Fruit fly (Drosophila melanogaster) whole organism, embryonic: ENCODE results near the gene CG46430.

ENCODE experiments used
- Bgb ChIP-seq: fragments of 200-800 bp; sonication (Bioruptor generic); IDR thresholded peaks from 2 replicates; pipeline ENCODE4 v1.3.6; 2022; ENCODE audit warnings: missing biosample characterization, missing genetic modification characterization; ENCODE audit not compliant: partially characterized antibody
- CG10462 ChIP-seq: fragments of 200-800 bp; sonication (Bioruptor generic); optimal IDR thresholded peaks from 2 replicates; lab custom pipeline; 2016; ENCODE audit warnings: missing biosample characterization, missing genetic modification characterization
- CG10565 ChIP-seq: fragments of 200-800 bp; sonication (Bioruptor generic); optimal IDR thresholded peaks from 3 replicates; lab custom pipeline; 2016; ENCODE audit warnings: missing biosample characterization, mild to moderate bottlenecking, missing genetic modification characterization
- CG12659 ChIP-seq: fragments of 200-800 bp; sonication (Bioruptor generic); optimal IDR thresholded peaks from 3 replicates; lab custom pipeline; 2017; ENCODE audit warnings: mild to moderate bottlenecking, missing biosample characterization, missing genetic modification reagents, missing genetic modification characterization
- CG12769 ChIP-seq: fragments of 200-800 bp; sonication (Bioruptor generic); optimal IDR thresholded peaks from 2 replicates; lab custom pipeline; 2019; ENCODE audit warnings: missing biosample characterization, mild to moderate bottlenecking, missing genetic modification characterization, moderate library complexity
- CG15514 ChIP-seq: fragments of 200-800 bp; sonication (Bioruptor generic); optimal IDR thresholded peaks from 3 replicates; lab custom pipeline; 2017; ENCODE audit warnings: missing biosample characterization, missing genetic modification characterization, mild to moderate bottlenecking, moderate library complexity, missing genetic modification reagents
- CG17568 ChIP-seq: fragments of 200-800 bp; sonication (Bioruptor generic); optimal IDR thresholded peaks from 2 replicates; lab custom pipeline; 2018; ENCODE audit warnings: missing biosample characterization, mild to moderate bottlenecking, missing genetic modification characterization, moderate library complexity
- CG18599 ChIP-seq: fragments of 200-800 bp; sonication (Bioruptor generic); optimal IDR thresholded peaks from 3 replicates; lab custom pipeline; 2017; ENCODE audit warnings: missing biosample characterization, missing genetic modification characterization, mild to moderate bottlenecking, moderate library complexity, missing genetic modification reagents
- CG30020 ChIP-seq: fragments of 200-800 bp; optimal IDR thresholded peaks from 2 replicates; lab custom pipeline; 2019; ENCODE audit warnings: missing biosample characterization, mild to moderate bottlenecking, missing genetic modification characterization, moderate library complexity
- CG3065 ChIP-seq: fragments of 200-800 bp; sonication (Bioruptor generic); optimal IDR thresholded peaks from 2 replicates; lab custom pipeline; 2016; ENCODE audit warnings: missing biosample characterization, missing genetic modification characterization
- CG31224 ChIP-seq: fragments of 200-800 bp; sonication (Bioruptor generic); IDR thresholded peaks from 2 replicates; pipeline ENCODE4 v1.3.6; 2022; ENCODE audit warnings: missing biosample characterization, missing genetic modification characterization
- CG3995 ChIP-seq: fragments of 200-800 bp; sonication (Bioruptor generic); optimal IDR thresholded peaks from 3 replicates; lab custom pipeline; 2016; ENCODE audit warnings: missing biosample characterization, missing genetic modification characterization
- CG4617 ChIP-seq: fragments of 200-800 bp; sonication (Bioruptor generic); optimal IDR thresholded peaks from 3 replicates; lab custom pipeline; 2016; ENCODE audit warnings: missing biosample characterization, missing genetic modification characterization, borderline replicate concordance
- CG4707 ChIP-seq: fragments of 200-800 bp; sonication (Bioruptor generic); optimal IDR thresholded peaks from 2 replicates; lab custom pipeline; 2018; ENCODE audit warnings: missing biosample characterization, mild to moderate bottlenecking, missing genetic modification characterization, moderate library complexity
- CG6683 ChIP-seq: fragments of 200-800 bp; sonication (Bioruptor generic); optimal IDR thresholded peaks from 2 replicates; lab custom pipeline; 2017; ENCODE audit warnings: missing biosample characterization, mild to moderate bottlenecking, missing genetic modification characterization, missing genetic modification reagents
- CG6765 ChIP-seq: fragments of 200-800 bp; sonication (Bioruptor generic); optimal IDR thresholded peaks from 3 replicates; lab custom pipeline; 2017; ENCODE audit warnings: missing biosample characterization, mild to moderate bottlenecking, missing genetic modification characterization
- CG7271 ChIP-seq: fragments of 200-800 bp; sonication (Bioruptor generic); optimal IDR thresholded peaks from 2 replicates; lab custom pipeline; 2018; ENCODE audit warnings: missing biosample characterization, mild to moderate bottlenecking, missing genetic modification characterization, moderate library complexity
- CG7745 ChIP-seq: fragments of 200-800 bp; sonication (Bioruptor generic); optimal IDR thresholded peaks from 2 replicates; lab custom pipeline; 2018; ENCODE audit warnings: missing biosample characterization, mild to moderate bottlenecking, missing genetic modification characterization, moderate library complexity
- CG7786 ChIP-seq: fragments of 200-800 bp; sonication (Bioruptor generic); optimal IDR thresholded peaks from 2 replicates; lab custom pipeline; 2016; ENCODE audit warnings: missing biosample characterization, missing genetic modification characterization
- CG9609 ChIP-seq: fragments of 200-800 bp; sonication (Bioruptor generic); optimal IDR thresholded peaks from 3 replicates; lab custom pipeline; 2016; ENCODE audit warnings: missing biosample characterization, missing genetic modification characterization
- D19A ChIP-seq: fragments of 200-800 bp; optimal IDR thresholded peaks from 3 replicates; lab custom pipeline; 2019; ENCODE audit warnings: missing biosample characterization, mild to moderate bottlenecking, missing genetic modification characterization, moderate library complexity
- Doc3 ChIP-seq: fragments of 200-800 bp; sonication (Bioruptor generic); IDR thresholded peaks from 3 replicates; pipeline ENCODE4 v1.3.6; 2022; ENCODE audit warnings: missing biosample characterization, missing genetic modification characterization; ENCODE audit not compliant: partially characterized antibody
- Drgx ChIP-seq: fragments of 200-800 bp; sonication (Bioruptor generic); IDR thresholded peaks from 2 replicates; pipeline ENCODE4 v1.3.6; 2022; ENCODE audit warnings: missing biosample characterization, missing genetic modification characterization
- Med ChIP-seq: fragments of 200-800 bp; sonication (Bioruptor generic); peaks from one replicate; lab custom pipeline; 2016; ENCODE audit warnings: missing biosample characterization, missing genetic modification characterization, mild to moderate bottlenecking, inconsistent platforms, moderate library complexity
- Mrtf ChIP-seq: fragments of 200-800 bp; sonication (Bioruptor generic); IDR thresholded peaks from 3 replicates; pipeline ENCODE4 v1.3.6; 2022; ENCODE audit warnings: missing biosample characterization, missing genetic modification characterization
- Nf-YC ChIP-seq: fragments of 200-800 bp; optimal IDR thresholded peaks from 3 replicates; lab custom pipeline; 2019; ENCODE audit warnings: missing biosample characterization, mild to moderate bottlenecking, missing genetic modification characterization, moderate library complexity
- Spps ChIP-seq: fragments of 200-800 bp; sonication (Bioruptor generic); optimal IDR thresholded peaks from 2 replicates; lab custom pipeline; 2018; ENCODE audit warnings: missing biosample characterization, mild to moderate bottlenecking, missing genetic modification characterization
- Sry-δ ChIP-seq: fragments of 200-800 bp; sonication (Bioruptor generic); optimal IDR thresholded peaks from 2 replicates; lab custom pipeline; 2016; ENCODE audit warnings: missing biosample characterization, missing genetic modification characterization
- Taf1 ChIP-seq: fragments of 200-800 bp; sonication (Bioruptor generic); IDR thresholded peaks from 2 replicates; pipeline ENCODE4 v1.3.6; 2022; ENCODE audit warnings: missing biosample characterization, missing genetic modification characterization
- Usf ChIP-seq: fragments of 200-800 bp; sonication (Bioruptor generic); optimal IDR thresholded peaks from 2 replicates; lab custom pipeline; 2017; ENCODE audit warnings: missing genotype, missing biosample characterization, missing genetic modification characterization
- al ChIP-seq: fragments of 200-800 bp; sonication (Bioruptor generic); IDR thresholded peaks from 2 replicates; pipeline ENCODE4 v1.3.6; 2022; ENCODE audit warnings: missing biosample characterization, missing genetic modification characterization
- ase ChIP-seq: fragments of 200-800 bp; sonication (Bioruptor generic); IDR thresholded peaks from 3 replicates; pipeline ENCODE4 v1.3.6; 2022; ENCODE audit warnings: missing biosample characterization, missing genetic modification characterization
- ash1 ChIP-seq: fragments of 200-800 bp; sonication (Bioruptor generic); optimal IDR thresholded peaks from 2 replicates; lab custom pipeline; 2018; ENCODE audit warnings: missing biosample characterization, mild to moderate bottlenecking, missing genetic modification characterization
- cad ChIP-seq: fragments of >200 bp; optimal IDR thresholded peaks from 2 replicates; lab custom pipeline; 2017; ENCODE audit warnings: missing biosample characterization, missing genetic modification characterization
- cas ChIP-seq: fragments of 200-800 bp; sonication (Bioruptor generic); IDR thresholded peaks from 2 replicates; pipeline ENCODE4 v1.3.6; 2022; ENCODE audit warnings: missing biosample characterization, missing genetic modification characterization
- corto ChIP-seq: fragments of 200-800 bp; sonication (Bioruptor generic); optimal IDR thresholded peaks from 2 replicates; lab custom pipeline; 2016; ENCODE audit warnings: missing biosample characterization, mild to moderate bottlenecking, missing genetic modification characterization, moderate library complexity
- dan ChIP-seq: fragments of 200-800 bp; sonication (Bioruptor generic); IDR thresholded peaks from 2 replicates; pipeline ENCODE4 v1.3.6; 2022; ENCODE audit warnings: missing biosample characterization, missing genetic modification characterization
- dati ChIP-seq: fragments of 200-800 bp; sonication (Bioruptor generic); IDR thresholded peaks from 2 replicates; pipeline ENCODE4 v1.3.6; 2022; ENCODE audit warnings: missing biosample characterization, missing genetic modification characterization
- fd96Cb ChIP-seq: fragments of 200-800 bp; sonication (Bioruptor generic); optimal IDR thresholded peaks from 2 replicates; lab custom pipeline; 2018; ENCODE audit warnings: missing biosample characterization, mild to moderate bottlenecking, missing genetic modification characterization, moderate library complexity
- gro ChIP-seq: fragments of 200-800 bp; sonication (Bioruptor generic); optimal IDR thresholded peaks from 2 replicates; lab custom pipeline; 2016; ENCODE audit warnings: missing biosample characterization, missing genetic modification characterization
- klu ChIP-seq: fragments of 200-800 bp; sonication (Bioruptor generic); IDR thresholded peaks from 2 replicates; pipeline ENCODE4 v1.3.6; 2022; ENCODE audit warnings: missing biosample characterization, missing genetic modification characterization
- lbe ChIP-seq: fragments of 200-800 bp; sonication (Bioruptor generic); optimal IDR thresholded peaks from 2 replicates; lab custom pipeline; 2016; ENCODE audit warnings: missing biosample characterization, mild to moderate bottlenecking, missing genetic modification characterization
- lov ChIP-seq, 2 experiments: fragments of 200-800 bp in 1 of 2; fragments of >200 bp in 1 of 2; sonication (Bioruptor generic) in 1 of 2; IDR thresholded peaks in 1 of 2; optimal IDR thresholded peaks in 1 of 2; 2 replicates in 1 of 2; 3 replicates in 1 of 2; pipeline versions ENCODE4 v1.3.6 to Lab custom; 2017 to 2022; ENCODE audit warnings: missing biosample characterization in 1 of 2, missing genetic modification characterization in 1 of 2
- org-1 ChIP-seq: fragments of 200-800 bp; sonication (Bioruptor generic); optimal IDR thresholded peaks from 2 replicates; lab custom pipeline; 2017; ENCODE audit warnings: missing biosample characterization, missing genetic modification characterization
- p53 ChIP-seq: fragments of 200-800 bp; sonication (Bioruptor generic); optimal IDR thresholded peaks from 2 replicates; lab custom pipeline; 2016; ENCODE audit warnings: missing biosample characterization, missing genetic modification characterization
- ranshi ChIP-seq: fragments of 200-800 bp; sonication (Bioruptor generic); IDR thresholded peaks from 2 replicates; pipeline ENCODE4 v1.3.6; 2022; ENCODE audit warnings: missing biosample characterization, missing genetic modification characterization
- vnd ChIP-seq: fragments of 200-800 bp; sonication (Bioruptor generic); IDR thresholded peaks from 3 replicates; pipeline ENCODE4 v1.3.6; 2022; ENCODE audit warnings: missing biosample characterization, missing genetic modification characterization; ENCODE audit not compliant: partially characterized antibody
- zfh1 ChIP-seq: fragments of 200-800 bp; sonication (Bioruptor generic); IDR thresholded peaks from 3 replicates; pipeline ENCODE4 v1.3.6; 2022; ENCODE audit warnings: missing biosample characterization, missing genetic modification characterization

Gene CG46430

DNA sequence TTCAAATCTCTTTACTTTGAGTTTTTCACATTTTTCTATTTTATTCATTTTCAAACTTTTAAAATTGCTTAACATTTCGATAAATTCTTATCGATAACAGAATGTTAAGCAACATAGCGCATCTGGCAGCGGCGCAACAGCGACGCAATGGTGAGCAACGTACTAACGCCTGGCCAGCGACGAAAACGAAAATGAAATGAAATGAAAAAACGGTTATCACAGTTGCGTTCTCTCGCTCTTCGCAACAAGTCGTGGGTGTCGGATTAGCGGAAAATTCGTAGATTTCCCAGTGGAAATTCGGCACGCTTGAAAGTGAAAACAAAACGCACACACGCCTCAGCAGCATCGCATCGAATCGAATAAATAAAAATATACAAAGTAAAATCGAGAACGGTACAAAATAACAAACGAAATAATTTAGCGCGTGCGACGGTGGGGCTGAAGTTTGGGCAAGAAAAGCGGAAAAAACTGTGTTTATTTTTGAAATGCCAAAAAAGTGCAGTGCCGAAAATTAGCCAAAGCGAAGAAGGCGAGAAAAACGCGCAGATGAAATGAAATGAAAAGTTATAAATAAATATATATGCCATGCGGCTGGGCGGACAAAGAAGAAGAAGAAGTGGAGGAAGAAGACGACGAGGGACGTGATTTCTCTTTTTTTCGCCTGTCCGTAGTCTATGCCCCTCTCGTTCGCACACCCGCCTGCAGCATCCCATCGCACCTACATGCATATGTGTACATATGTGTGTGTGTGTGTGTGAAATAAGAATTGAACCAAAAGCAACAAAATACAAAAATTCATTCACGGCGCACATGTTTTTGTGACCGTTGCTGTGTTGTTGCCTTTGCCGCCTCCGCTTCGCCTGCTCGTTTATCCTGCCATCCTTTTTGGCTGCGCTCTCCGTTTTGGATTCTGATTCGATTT is 37.7 kb downstream of the CG46430 start (continued):
- TF ChIP-seq Spps (no peak), cas (GFP tag; lab: Robert Waterston, UW) (no peak), CG4707 (GFP tag; lab: Kevin White, UChicago) (no peak), CG10462 (no peak), D19A (peak; percentile 27), Sry-δ (GFP tag; lab: Kevin White, UChicago) (peak; percentile 36), CG18599 (GFP tag; lab: Kevin White, UChicago) (no peak), corto (no peak), p53 (GFP tag; lab: Kevin White, UChicago) (no peak), org-1 (GFP tag; lab: Kevin White, UChicago) (no peak), CG7745 (tag; lab: Kevin White, UChicago) (peak; percentile 27), Mrtf (GFP tag; lab: Robert Waterston, UW) (no peak), CG9609 (GFP tag; lab: Kevin White, UChicago) (no peak), CG6683 (GFP tag; lab: Kevin White, UChicago) (no peak), cad (no peak), CG15514 (GFP tag; lab: Kevin White, UChicago) (peak; percentile 34), ase (GFP tag; lab: Robert Waterston, UW) (peak; percentile 25; the same call in 1 of the 3 replicates), CG30020 (tag; lab: Kevin White, UChicago) (peak; percentile 50), CG31224 (GFP tag; lab: Robert Waterston, UW) (peak; percentile 15; the same call in 1 of the 2 replicates), gro (GFP tag; lab: Kevin White, UChicago) (peak; percentile 62), CG12769 (tag; lab: Kevin White, UChicago) (peak; percentile 28), CG10565 (GFP tag; lab: Kevin White, UChicago) (no peak), Usf (GFP tag; lab: Kevin White, UChicago) (no peak), lov (optimal IDR thresholded peaks at IDR 0.05; lab: Kevin White, UChicago) (no peak), lov (GFP tag; IDR thresholded peaks at IDR 0.05; lab: Robert Waterston, UW) (peak; percentile 52; the same call in 1 of the 3 replicates), CG3995 (GFP tag; lab: Kevin White, UChicago) (peak; percentile 61), fd96Cb (no peak), CG17568 (GFP tag; lab: Kevin White, UChicago) (no peak), CG3065 (no peak), CG7271 (no peak), CG12659 (GFP tag; lab: Kevin White, UChicago) (peak; percentile 23), CG4617 (GFP tag; lab: Kevin White, UChicago) (no peak), Med (peak; percentile 88), Doc3 (no peak), ash1 (GFP tag; lab: Kevin White, UChicago) (peak; percentile 29), dati (GFP tag; lab: Robert Waterston, UW) (no peak), Nf-YC (tag; lab: Kevin White, UChicago) (peak; percentile 47), CG7786 (GFP tag; lab: Kevin White, UChicago) (no peak), Taf1 (no peak), zfh1 (GFP tag; lab: Robert Waterston, UW) (peak; percentile 61; the same call in 2 of the 3 replicates), al (GFP tag; lab: Robert Waterston, UW) (no peak), lbe (GFP tag; lab: Kevin White, UChicago) (no peak), vnd (GFP tag; lab: Robert Waterston, UW) (no peak), Bgb (GFP tag; lab: Robert Waterston, UW) (peak; percentile 74), klu (GFP tag; lab: Robert Waterston, UW) (no peak), Drgx (GFP tag; lab: Robert Waterston, UW) (no peak; the same call in 1 of the 2 replicates), dan (no peak), CG6765 (GFP tag; lab: Kevin White, UChicago) (no peak), ranshi (no peak)
